Worm (Caenorhabditis elegans): Measurements from ENCODE around the gene H28G03.3.
A peak's percentile ranks its signal among the peaks of the same experiment; 100 is the strongest.

DNA sequence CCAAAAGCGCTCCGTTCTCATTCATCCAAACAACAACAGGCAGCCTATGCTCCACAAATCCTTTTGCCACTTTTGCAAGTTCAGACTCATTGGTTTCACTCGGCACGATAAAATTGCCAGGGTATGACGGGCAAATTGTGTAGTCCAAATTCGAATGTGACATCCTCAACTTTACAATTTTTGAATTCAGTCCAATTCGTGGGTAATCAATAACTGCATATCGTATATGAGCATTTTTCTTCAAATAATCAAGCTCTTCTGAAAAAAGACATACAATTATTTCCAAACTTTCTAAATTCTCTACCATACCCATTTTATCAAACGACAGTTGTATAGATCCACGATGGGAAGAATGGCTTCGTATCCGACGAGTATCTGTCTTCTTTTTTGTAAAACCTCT, 12.1 kb upstream of the H28G03.3 start:
- TF ChIP-seq dpl-1 (GFP tag; optimal IDR thresholded peaks at IDR 0.05) (no peak), snpc-4 (tag; optimal IDR thresholded peaks at IDR 0.05) (no peak), pha-4 (GFP tag; IDR thresholded peaks at IDR 0.05) (no peak), pha-4 (tag; optimal IDR thresholded peaks at IDR 0.05) (no peak), zag-1 (tag; optimal IDR thresholded peaks at IDR 0.05) (no peak), pqm-1 (tag; optimal IDR thresholded peaks at IDR 0.05) (no peak), nhr-237 (tag; optimal IDR thresholded peaks at IDR 0.05) (no peak), ama-1 (optimal IDR thresholded peaks at IDR 0.05) (no peak), daf-16 (GFP tag; optimal IDR thresholded peaks at IDR 0.05) (no peak), daf-16 (tag; optimal IDR thresholded peaks at IDR 0.05) (no peak), unc-62 (GFP tag; optimal IDR thresholded peaks at IDR 0.05 in 1 of 2) (peak in 1 of 2 experiments; percentile 57), unc-62 (tag; optimal IDR thresholded peaks at IDR 0.05) (no peak), R02D3.7 (tag; optimal IDR thresholded peaks at IDR 0.05) (no peak)

All from whole organism, L4 larva.